Worm (Caenorhabditis elegans) whole organism, L3 larva: Measurements from ENCODE around the gene attf-2.
A peak's percentile ranks its signal among the peaks of the same experiment; 100 is the strongest.

ENCODE experiments used
- R02D3.7 ChIP-seq: fragments of 150-350 bp; optimal IDR thresholded peaks from 2 replicates; lab custom pipeline; 2014; ENCODE audit warnings: missing biosample characterization, missing genetic modification characterization
- ZK546.5 ChIP-seq: sonication (generic microtip); optimal IDR thresholded peaks from 2 replicates; lab custom pipeline; 2017; ENCODE audit warnings: missing biosample characterization, missing genetic modification characterization
- aly-2 ChIP-seq: fragments of 150-350 bp; optimal IDR thresholded peaks from 2 replicates; lab custom pipeline; 2014; ENCODE audit warnings: missing biosample characterization, missing genetic modification characterization
- ama-1 ChIP-seq: fragments of 150-350 bp; optimal IDR thresholded peaks from 2 replicates; lab custom pipeline; 2018
- ceh-28 ChIP-seq: fragments of 150-350 bp; optimal IDR thresholded peaks from 2 replicates; lab custom pipeline; 2014; ENCODE audit warnings: missing biosample characterization, missing genetic modification reagents, missing genetic modification characterization
- ceh-82 ChIP-seq: fragments of 150-350 bp; optimal IDR thresholded peaks from 2 replicates; lab custom pipeline; 2014; ENCODE audit warnings: missing biosample characterization, missing genetic modification characterization
- ceh-9 ChIP-seq: sonication (generic microtip); optimal IDR thresholded peaks from 2 replicates; lab custom pipeline; 2018; ENCODE audit warnings: missing biosample characterization, missing genetic modification characterization
- daf-12 ChIP-seq: fragments of 150-350 bp; optimal IDR thresholded peaks from 2 replicates; lab custom pipeline; 2014; ENCODE audit warnings: missing biosample characterization, missing genetic modification reagents, missing genetic modification characterization
- elt-2 ChIP-seq: sonication (generic microtip); optimal IDR thresholded peaks from 2 replicates; lab custom pipeline; 2016; ENCODE audit warnings: missing genetic modification reagents, mild to moderate bottlenecking, missing genetic modification characterization, missing compliant biosample characterization
- elt-3 ChIP-seq, 3 experiments: fragments of 150-350 bp in 1 of 3; sonication (generic microtip) in 2 of 3; optimal IDR thresholded peaks; 2 replicates in 2 of 3; 4 replicates in 1 of 3; lab custom pipeline; 2014 to 2017; ENCODE audit warnings: missing biosample characterization in 3 of 3, missing genetic modification characterization in 3 of 3
- eor-1 ChIP-seq, 2 experiments: fragments of 150-350 bp; optimal IDR thresholded peaks; 2 replicates each; lab custom pipeline; 2014 to 2018; ENCODE audit warnings: missing biosample characterization in 2 of 2, missing genetic modification characterization in 2 of 2
- fkh-10 ChIP-seq: sonication (generic microtip); optimal IDR thresholded peaks from 2 replicates; lab custom pipeline; 2017; ENCODE audit warnings: missing biosample characterization, missing genetic modification reagents, missing genetic modification characterization
- fkh-2 ChIP-seq: fragments of 150-350 bp; optimal IDR thresholded peaks from 2 replicates; lab custom pipeline; 2014; ENCODE audit warnings: missing biosample characterization, missing genetic modification reagents, missing genetic modification characterization
- hmg-11 ChIP-seq: sonication (generic microtip); optimal IDR thresholded peaks from 2 replicates; lab custom pipeline; 2016; ENCODE audit warnings: missing genetic modification characterization, missing compliant biosample characterization
- jun-1 ChIP-seq: fragments of 150-350 bp; optimal IDR thresholded peaks from 2 replicates; lab custom pipeline; 2014; ENCODE audit warnings: missing biosample characterization, missing genetic modification reagents, missing genetic modification characterization
- lin-15B ChIP-seq: fragments of 150-350 bp; optimal IDR thresholded peaks from 2 replicates; lab custom pipeline; 2014; ENCODE audit warnings: missing biosample characterization, missing genetic modification characterization
- lin-39 ChIP-seq: fragments of 150-350 bp; optimal IDR thresholded peaks from 2 replicates; lab custom pipeline; 2018; ENCODE audit warnings: missing biosample characterization, missing genetic modification reagents, missing genetic modification characterization
- lsy-12 ChIP-seq: sonication (generic microtip); optimal IDR thresholded peaks from 2 replicates; lab custom pipeline; 2016; ENCODE audit warnings: mild to moderate bottlenecking, missing genetic modification characterization, missing compliant biosample characterization
- mml-1 ChIP-seq: fragments of 150-350 bp; sonication (generic microtip); optimal IDR thresholded peaks from 3 replicates; lab custom pipeline; 2014; ENCODE audit warnings: missing biosample characterization, missing genetic modification characterization
- nfya-1 ChIP-seq: sonication (generic microtip); optimal IDR thresholded peaks from 2 replicates; lab custom pipeline; 2017; ENCODE audit warnings: missing genetic modification characterization, mild to moderate bottlenecking, missing compliant biosample characterization, antibody characterized with exemption, moderate library complexity; ENCODE audit not compliant: insufficient read depth
- nhr-11 ChIP-seq: fragments of 150-350 bp; optimal IDR thresholded peaks from 2 replicates; lab custom pipeline; 2014; ENCODE audit warnings: missing biosample characterization, missing genetic modification characterization
- nhr-23 ChIP-seq: fragments of 150-350 bp; optimal IDR thresholded peaks from 2 replicates; lab custom pipeline; 2014; ENCODE audit warnings: missing biosample characterization, missing genetic modification reagents, missing genetic modification characterization
- nhr-25 ChIP-seq: sonication (generic microtip); optimal IDR thresholded peaks from 2 replicates; lab custom pipeline; 2017; ENCODE audit warnings: missing biosample characterization, missing genetic modification characterization
- nhr-28 ChIP-seq: fragments of 150-350 bp; optimal IDR thresholded peaks from 2 replicates; lab custom pipeline; 2014; ENCODE audit warnings: missing biosample characterization, missing genetic modification characterization
- nhr-43 ChIP-seq: sonication (generic microtip); optimal IDR thresholded peaks from 2 replicates; lab custom pipeline; 2016; ENCODE audit warnings: mild to moderate bottlenecking, missing genetic modification characterization, missing compliant biosample characterization; ENCODE audit not compliant: poor library complexity, severe bottlenecking
- nhr-77 ChIP-seq: fragments of 150-350 bp; optimal IDR thresholded peaks from 2 replicates; lab custom pipeline; 2014; ENCODE audit warnings: missing biosample characterization, missing genetic modification characterization
- pha-4 ChIP-seq: fragments of 150-350 bp; optimal IDR thresholded peaks from 2 replicates; lab custom pipeline; 2014; ENCODE audit warnings: missing biosample characterization, missing genetic modification reagents, missing genetic modification characterization
- pqm-1 ChIP-seq: fragments of 150-350 bp; optimal IDR thresholded peaks from 2 replicates; lab custom pipeline; 2017; ENCODE audit warnings: missing biosample characterization, missing genetic modification characterization, inconsistent platforms
- sea-2 ChIP-seq: fragments of 150-350 bp; sonication (generic microtip); optimal IDR thresholded peaks from 4 replicates; lab custom pipeline; 2014; ENCODE audit warnings: missing biosample characterization, missing genetic modification reagents, missing genetic modification characterization
- skn-1 ChIP-seq: fragments of 150-350 bp; optimal IDR thresholded peaks from 2 replicates; lab custom pipeline; 2014; ENCODE audit warnings: missing biosample characterization, missing genetic modification characterization
- snpc-4 ChIP-seq: fragments of 150-350 bp; optimal IDR thresholded peaks from 2 replicates; lab custom pipeline; 2014; ENCODE audit warnings: missing biosample characterization, missing genetic modification characterization
- tbx-2 ChIP-seq: sonication (generic microtip); optimal IDR thresholded peaks from 2 replicates; lab custom pipeline; 2016; ENCODE audit warnings: mild to moderate bottlenecking, missing genetic modification characterization, missing compliant biosample characterization
- unc-39 ChIP-seq: sonication (generic microtip); optimal IDR thresholded peaks from 4 replicates; lab custom pipeline; 2017; ENCODE audit warnings: missing biosample characterization, missing genetic modification characterization
- ztf-11 ChIP-seq: fragments of 150-350 bp; optimal IDR thresholded peaks from 2 replicates; lab custom pipeline; 2014; ENCODE audit warnings: missing biosample characterization, missing genetic modification characterization
- ztf-4 ChIP-seq: fragments of 150-350 bp; optimal IDR thresholded peaks from 2 replicates; lab custom pipeline; 2014; ENCODE audit warnings: missing biosample characterization, missing genetic modification characterization

The attf-2 gene

DNA sequence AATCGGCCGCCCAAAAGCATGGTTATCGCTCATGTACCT, 41.0 kb upstream of the attf-2 start, which contains the start of gene hpo-9:
TSS of gene hpo-9 (minus strand) at position 37 of the 39 bp plus-strand sequence.
- TF ChIP-seq unc-39 (tag; lab: Kevin White, UChicago) = no peak
- no peak for TF ChIP-seq ceh-82 (tag; lab: Kevin White, UChicago)
- TF ChIP-seq skn-1 (tag; lab: Kevin White, UChicago) = no peak
- TF ChIP-seq tbx-2 (tag; lab: Kevin White, UChicago) = no peak
- TF ChIP-seq pha-4 (tag; lab: Kevin White, UChicago) = no peak
- no peak for TF ChIP-seq nhr-25 (tag; lab: Kevin White, UChicago)
- TF ChIP-seq R02D3.7 (tag; lab: Kevin White, UChicago) = no peak
- no peak for TF ChIP-seq lsy-12 (tag; lab: Kevin White, UChicago)
- no peak for TF ChIP-seq nhr-77 (tag; lab: Kevin White, UChicago)
- TF ChIP-seq ztf-11 (tag; lab: Kevin White, UChicago) = no peak
- no peak for TF ChIP-seq nhr-11 (tag; lab: Kevin White, UChicago)
- no peak for TF ChIP-seq nhr-43
- TF ChIP-seq nhr-28 (tag; lab: Kevin White, UChicago) = no peak
- TF ChIP-seq, all 47 proteins: peak for 0

DNA sequence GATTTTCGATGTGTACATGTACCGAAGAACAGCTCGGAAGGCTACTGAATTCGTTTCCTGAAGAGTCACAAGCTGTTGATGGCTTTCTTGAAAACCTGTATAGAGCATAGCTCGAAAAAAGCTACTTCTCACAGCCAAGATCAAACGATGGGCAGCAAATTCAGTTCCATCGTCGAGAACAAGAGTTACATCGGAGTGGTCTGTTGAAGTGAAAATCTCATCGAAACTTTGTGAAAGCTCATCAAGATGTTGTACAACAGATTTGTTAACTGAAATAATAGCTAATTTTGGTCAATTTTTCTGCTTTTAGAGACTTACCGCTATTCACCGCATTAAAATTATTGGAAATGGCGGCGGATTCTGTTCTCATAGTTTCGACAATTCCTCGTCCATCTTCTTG, 40.8 kb upstream of the attf-2 start:
- TF ChIP-seq mml-1 (tag; lab: Kevin White, UChicago) = no peak
- no peak for TF ChIP-seq pqm-1 (tag; lab: Kevin White, UChicago)
- TF ChIP-seq ztf-11 (tag; lab: Kevin White, UChicago) = no peak
- TF ChIP-seq hmg-11 (tag; lab: Kevin White, UChicago) = no peak
- TF ChIP-seq ZK546.5 (tag; lab: Kevin White, UChicago) = no peak

- no peak for TF ChIP-seq skn-1 (tag; lab: Kevin White, UChicago)
- TF ChIP-seq nhr-23 (tag; lab: Kevin White, UChicago) = no peak
- TF ChIP-seq nhr-25 (tag; lab: Kevin White, UChicago) = no peak
- TF ChIP-seq hmg-11 (tag; lab: Kevin White, UChicago) = no peak
- no peak for TF ChIP-seq eor-1 (tag; optimal IDR thresholded peaks at IDR 0.05; lab: Kevin White, UChicago)
- no peak for TF ChIP-seq ama-1
- no peak for TF ChIP-seq sea-2
- no peak for TF ChIP-seq ceh-9 (tag; lab: Kevin White, UChicago)
- no peak for TF ChIP-seq daf-12 (tag; lab: Kevin White, UChicago)
- no peak for TF ChIP-seq fkh-2 (tag; lab: Kevin White, UChicago)
- TF ChIP-seq lin-15B (tag; lab: Kevin White, UChicago) = no peak
Measured at ce11 chrV:7234726-7235125, 38.8 kb upstream of the attf-2 start, which contains the start of gene C05C8.5. Gene C05C8.5, minus strand, starts transcription at chrV:7234826.

DNA sequence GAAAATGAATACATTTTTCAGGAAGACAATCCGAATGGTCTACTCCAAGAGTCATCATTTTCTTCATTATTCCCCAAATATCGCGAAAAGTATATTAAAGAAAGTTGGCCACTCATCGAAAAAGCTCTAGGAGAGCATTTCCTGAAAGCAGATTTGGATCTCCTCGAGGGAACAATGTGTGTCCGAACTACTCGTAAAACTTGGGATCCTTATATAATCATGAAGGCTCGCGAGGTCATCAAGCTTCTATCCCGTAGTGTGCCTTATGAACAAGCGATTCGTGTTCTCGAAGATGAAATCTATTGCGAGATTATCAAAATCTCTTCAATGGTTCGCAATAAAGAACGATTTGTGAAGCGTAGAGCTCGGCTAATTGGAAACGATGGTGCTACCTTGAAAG, 35.6 kb upstream of the attf-2 start:
- TF ChIP-seq aly-2 (tag; lab: Kevin White, UChicago) (no peak), fkh-10 (GFP tag; lab: Kevin White, UChicago) (no peak), snpc-4 (tag; lab: Kevin White, UChicago) (no peak), ztf-4 (tag; lab: Kevin White, UChicago) (no peak), elt-3 (tag; optimal IDR thresholded peaks at IDR 0.05; lab: Kevin White, UChicago) (no peak), jun-1 (tag; lab: Kevin White, UChicago) (no peak), ceh-28 (tag; lab: Kevin White, UChicago) (no peak), tbx-2 (tag; lab: Kevin White, UChicago) (no peak), elt-2 (tag; lab: Kevin White, UChicago) (no peak), skn-1 (tag; lab: Kevin White, UChicago) (no peak), mml-1 (tag; lab: Kevin White, UChicago) (no peak)

ce11 chrV:7230847-7231246, 34.9 kb upstream of the attf-2 start, which contains the start of the genes gei-6 and krr-1:
Gene gei-6, minus strand, starts transcription at chrV:7230848.
Gene krr-1, plus strand, starts transcription at chrV:7231190.
- TF ChIP-seq fkh-10 (GFP tag; lab: Kevin White, UChicago) (no peak), pha-4 (tag; lab: Kevin White, UChicago) (peak; percentile 65), nfya-1 (tag; lab: Kevin White, UChicago) (peak; percentile 58), ZK546.5 (tag; lab: Kevin White, UChicago) (no peak), skn-1 (tag; lab: Kevin White, UChicago) (no peak), nhr-43 (peak; percentile 20), hmg-11 (tag; lab: Kevin White, UChicago) (peak; percentile 73), lin-15B (tag; lab: Kevin White, UChicago) (peak; percentile 78), nhr-28 (tag; lab: Kevin White, UChicago) (no peak), elt-2 (tag; lab: Kevin White, UChicago) (peak; percentile 14), nhr-23 (tag; lab: Kevin White, UChicago) (peak; percentile 50), ceh-82 (tag; lab: Kevin White, UChicago) (no peak), unc-39 (tag; lab: Kevin White, UChicago) (no peak), R02D3.7 (tag; lab: Kevin White, UChicago) (peak; percentile 17), lin-39 (tag; lab: Kevin White, UChicago) (peak; percentile 12)
